Fruit fly (Drosophila melanogaster): ENCODE measurements around the gene CG12499.

Gene CG12499

DNA sequence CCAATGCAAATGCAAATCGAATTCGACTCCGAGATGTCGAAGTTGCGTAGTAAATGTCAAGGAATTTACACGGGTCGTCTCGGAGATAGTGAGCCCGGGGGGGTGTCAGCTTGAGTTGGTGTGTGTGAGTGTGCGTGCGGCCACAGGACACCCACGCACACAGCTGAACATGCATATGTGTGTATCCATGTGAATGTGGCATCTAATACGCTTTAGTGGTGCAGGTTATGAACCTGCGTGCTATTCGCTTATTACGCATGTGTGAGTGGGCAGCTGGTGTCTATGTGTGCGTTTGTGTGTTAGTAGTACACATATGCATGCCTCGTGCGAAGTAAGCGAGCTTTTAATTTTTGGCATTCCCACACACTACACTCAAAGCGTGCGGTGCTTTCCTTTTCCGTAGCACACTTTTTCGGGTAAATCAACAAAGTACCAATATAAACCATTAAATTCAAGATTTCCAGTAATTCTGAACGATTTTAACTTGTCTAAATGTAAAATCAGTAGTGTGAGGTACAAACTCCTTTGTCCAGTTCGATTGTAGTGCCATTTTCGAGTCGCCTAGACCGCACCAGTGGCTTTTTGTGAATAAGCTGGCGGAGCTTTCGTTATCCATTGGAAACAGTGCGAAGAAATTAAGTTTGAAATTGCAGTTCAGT lies 22.6 kb upstream of the CG12499 start (continued):
- TF ChIP-seq CG32772 (GFP tag; IDR thresholded peaks at IDR 0.05) (peak; percentile 77), ems (GFP tag; optimal IDR thresholded peaks at IDR 0.05) (peak; percentile 79), CG13775 (GFP tag; optimal IDR thresholded peaks at IDR 0.05) (peak; percentile 75), CG31388 (GFP tag; optimal IDR thresholded peaks at IDR 0.05) (peak; percentile 67), CG6254 (GFP tag; optimal IDR thresholded peaks at IDR 0.05) (peak; percentile 42), Ptx1 (GFP tag; IDR thresholded peaks at IDR 0.05) (peak; percentile 89), da (GFP tag; optimal IDR thresholded peaks at IDR 0.05) (peak; percentile 4), CG2712 (tag; optimal IDR thresholded peaks at IDR 0.05) (no peak), pb (GFP tag; optimal IDR thresholded peaks at IDR 0.05) (peak; percentile 88), Aef1 (GFP tag; IDR thresholded peaks at IDR 0.05) (peak; percentile 84), fd3F (GFP tag; optimal IDR thresholded peaks at IDR 0.05) (peak; percentile 87), CG12071 (GFP tag; optimal IDR thresholded peaks at IDR 0.05) (peak; percentile 90), nmo (GFP tag; optimal IDR thresholded peaks at IDR 0.05) (peak; percentile 93), Fer1 (GFP tag; optimal IDR thresholded peaks at IDR 0.05) (peak; percentile 96), CG9727 (GFP tag; optimal IDR thresholded peaks at IDR 0.05) (peak; percentile 80), Taf1 (GFP tag; IDR thresholded peaks at IDR 0.05) (peak; percentile 54; the same call in 1 of the 2 replicates), rib (GFP tag; IDR thresholded peaks at IDR 0.05) (peak; percentile 75), zfh2 (GFP tag; optimal IDR thresholded peaks at IDR 0.05) (peak; percentile 86), CG32532 (GFP tag; IDR thresholded peaks at IDR 0.05) (peak; percentile 86), CG7271 (tag; optimal IDR thresholded peaks at IDR 0.05) (no peak), CG6272 (GFP tag; IDR thresholded peaks at IDR 0.05) (peak; percentile 74), ci (GFP tag; IDR thresholded peaks at IDR 0.05) (peak; percentile 87), slp2 (GFP tag; optimal IDR thresholded peaks at IDR 0.05) (peak; percentile 85), Meics (GFP tag; optimal IDR thresholded peaks at IDR 0.05) (peak; percentile 93), gcm (GFP tag; optimal IDR thresholded peaks at IDR 0.05) (no peak), Six4 (GFP tag; optimal IDR thresholded peaks at IDR 0.05) (peak; percentile 69), phol (tag; optimal IDR thresholded peaks at IDR 0.05) (peak; percentile 82), br (optimal IDR thresholded peaks at IDR 0.05) (no peak), CG13624 (GFP tag; optimal IDR thresholded peaks at IDR 0.05) (peak; percentile 89), salm (tag; optimal IDR thresholded peaks at IDR 0.05) (peak; percentile 62), so (GFP tag; IDR thresholded peaks at IDR 0.05) (peak; percentile 89), lmd (GFP tag; IDR thresholded peaks at IDR 0.05) (peak; percentile 86), CG11085 (GFP tag; IDR thresholded peaks at IDR 0.05) (peak; percentile 57), Myb (GFP tag; optimal IDR thresholded peaks at IDR 0.05) (peak; percentile 76), CG12769 (tag; optimal IDR thresholded peaks at IDR 0.05) (no peak), H15 (GFP tag; IDR thresholded peaks at IDR 0.05) (peak; percentile 71; the same call in 2 of the 3 replicates), eyg (GFP tag; optimal IDR thresholded peaks at IDR 0.05) (peak; percentile 88), CG34224 (GFP tag; IDR thresholded peaks at IDR 0.05; ENCODE audit: partially characterized antibody) (no peak), CG9876 (GFP tag; optimal IDR thresholded peaks at IDR 0.05) (peak; percentile 80), CG3407 (GFP tag; optimal IDR thresholded peaks at IDR 0.05) (peak; percentile 47), gce (GFP tag; IDR thresholded peaks at IDR 0.05) (peak; percentile 65; the same call in 1 of the 3 replicates), CG12299 (tag; optimal IDR thresholded peaks at IDR 0.05) (peak; percentile 81), sc (optimal IDR thresholded peaks at IDR 0.05) (no peak), sc (GFP tag; optimal IDR thresholded peaks at IDR 0.05) (peak; percentile 45), fd64A (GFP tag; optimal IDR thresholded peaks at IDR 0.05) (peak; percentile 51), danr (GFP tag; IDR thresholded peaks at IDR 0.05) (peak; percentile 61; the same call in 1 of the 2 replicates), CG3995 (GFP tag; optimal IDR thresholded peaks at IDR 0.05) (peak; percentile 23), tap (tag; optimal IDR thresholded peaks at IDR 0.05) (peak; percentile 75), CG31224 (GFP tag; IDR thresholded peaks at IDR 0.05) (peak; percentile 80), CG31441 (GFP tag; IDR thresholded peaks at IDR 0.05) (peak; percentile 84), lab (GFP tag; optimal IDR thresholded peaks at IDR 0.05) (peak; percentile 96)
